Fruit fly (Drosophila melanogaster): Measurements from ENCODE around the gene CG14969.
A peak's percentile ranks its signal among the peaks of the same experiment; 100 is the strongest.

The CG14969 gene

DNA sequence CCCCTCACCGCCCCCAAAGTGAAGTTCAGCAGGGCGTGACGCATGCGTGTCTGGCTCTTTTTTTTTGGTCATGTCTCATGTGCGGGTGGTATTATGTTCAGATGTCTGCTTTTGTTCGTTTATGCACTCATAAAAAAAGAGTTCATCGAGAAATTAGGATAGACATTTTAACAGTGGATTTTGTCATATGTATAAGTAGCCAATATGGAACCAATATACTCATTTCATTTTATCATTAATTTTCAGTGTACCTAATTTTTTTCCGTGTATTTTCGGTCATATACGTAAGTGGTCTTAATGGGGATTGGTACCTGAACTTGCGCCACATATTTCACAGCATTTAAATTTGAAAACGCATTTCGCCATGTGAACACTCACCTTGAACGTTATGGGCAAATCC, 34.4 kb downstream of the CG14969 start (continued):
- TF ChIP-seq Stat92E (GFP tag; optimal IDR thresholded peaks at IDR 0.05) (no peak), tna (GFP tag; IDR thresholded peaks at IDR 0.05; ENCODE audit: partially characterized antibody) (no peak), run (tag; optimal IDR thresholded peaks at IDR 0.05) (no peak), CG6854 (GFP tag; optimal IDR thresholded peaks at IDR 0.05) (peak; percentile 17), NfI (GFP tag; optimal IDR thresholded peaks at IDR 0.05) (peak; percentile 1), CG11560 (tag; IDR thresholded peaks at IDR 0.05) (0 out of 3 replicates have a peak, but pooled peaks have one; percentile 7), nmo (GFP tag; optimal IDR thresholded peaks at IDR 0.05) (peak; percentile 52), ftz-f1 (GFP tag; optimal IDR thresholded peaks at IDR 0.05) (no peak), btn (GFP tag; optimal IDR thresholded peaks at IDR 0.05) (peak; percentile 63), cato (GFP tag; optimal IDR thresholded peaks at IDR 0.05; ENCODE audit: borderline replicate concordance) (no peak), luna (GFP tag; optimal IDR thresholded peaks at IDR 0.05) (no peak), so (GFP tag; IDR thresholded peaks at IDR 0.05) (peak; percentile 68; the same call in 2 of the 3 replicates), Myb (GFP tag; optimal IDR thresholded peaks at IDR 0.05) (peak; percentile 4), psq (GFP tag; optimal IDR thresholded peaks at IDR 0.05) (no peak), CG18011 (GFP tag; optimal IDR thresholded peaks at IDR 0.05) (no peak), Aef1 (GFP tag; IDR thresholded peaks at IDR 0.05) (peak; percentile 62), CG18619 (GFP tag; optimal IDR thresholded peaks at IDR 0.05) (peak; percentile 1), pfk (GFP tag; optimal IDR thresholded peaks at IDR 0.05) (no peak), CoRest (tag; optimal IDR thresholded peaks at IDR 0.05) (peak; percentile 50), CHES-1-like (GFP tag; optimal IDR thresholded peaks at IDR 0.05) (no peak), chif (GFP tag; optimal IDR thresholded peaks at IDR 0.05) (peak; percentile 37 to 40), D19A (tag; optimal IDR thresholded peaks at IDR 0.05) (peak; percentile 52), Deaf1 (tag; optimal IDR thresholded peaks at IDR 0.05) (no peak), CG1792 (GFP tag; optimal IDR thresholded peaks at IDR 0.05) (peak; percentile 6), CG5180 (GFP tag; optimal IDR thresholded peaks at IDR 0.05) (peak; percentile 44), CG34422 (GFP tag; IDR thresholded peaks at IDR 0.05) (peak; percentile 63; the same call in 1 of the 3 replicates), rib (GFP tag; IDR thresholded peaks at IDR 0.05) (no peak), scrt (GFP tag; optimal IDR thresholded peaks at IDR 0.05) (peak; percentile 23), Max (GFP tag; optimal IDR thresholded peaks at IDR 0.05) (peak; percentile 41), Bgb (GFP tag; IDR thresholded peaks at IDR 0.05; ENCODE audit: partially characterized antibody) (no peak), her (GFP tag; optimal IDR thresholded peaks at IDR 0.05) (no peak), Lhr (GFP tag; optimal IDR thresholded peaks at IDR 0.05) (no peak), gfzf (GFP tag; optimal IDR thresholded peaks at IDR 0.05) (no peak), dmrt99B (tag; optimal IDR thresholded peaks at IDR 0.05) (peak; percentile 83), Hmx (GFP tag; optimal IDR thresholded peaks at IDR 0.05) (no peak), CG9727 (GFP tag; optimal IDR thresholded peaks at IDR 0.05) (peak; percentile 43), CG31224 (GFP tag; IDR thresholded peaks at IDR 0.05) (peak; percentile 44; the same call in 1 of the 2 replicates), sd (tag; optimal IDR thresholded peaks at IDR 0.05) (no peak), caup (GFP tag; optimal IDR thresholded peaks at IDR 0.05; ENCODE audit: severe bottlenecking) (peak; percentile 28), CG16863 (GFP tag; optimal IDR thresholded peaks at IDR 0.05) (peak; percentile 40), Hr51 (GFP tag; optimal IDR thresholded peaks at IDR 0.05) (peak in 1 of 2 experiments; percentile 60), Sox102F (GFP tag; optimal IDR thresholded peaks at IDR 0.05) (peak; percentile 67), HmgD (GFP tag; optimal IDR thresholded peaks at IDR 0.05) (no peak), CG15601 (tag; optimal IDR thresholded peaks at IDR 0.05) (peak; percentile 29), CG2116 (GFP tag; optimal IDR thresholded peaks at IDR 0.05) (no peak), vvl (GFP tag; IDR thresholded peaks at IDR 0.05) (peak; percentile 85), CG2199 (GFP tag; IDR thresholded peaks at IDR 0.05) (peak; percentile 69; the same call in 1 of the 3 replicates), twi (tag; optimal IDR thresholded peaks at IDR 0.05) (no peak), sim (GFP tag; IDR thresholded peaks at IDR 0.05) (0 out of 2 replicates have a peak, but pooled peaks have one; percentile 55)
